Worm (Caenorhabditis elegans): ENCODE results near the gene R09D1.12.
"Not testable (repeated sequence)": the region's sequence is repeated elsewhere in the genome, so short reads cannot be mapped to it uniquely, and the experiment has no call there.

The R09D1.12 gene

ce11 chrII:9470027-9470426 is 18.0 kb upstream of the R09D1.12 start, which contains the start of gene T19H5.6:
T19H5.6 (minus strand) TSS chrII:9470221.
- TF ChIP-seq nhr-11 (tag; optimal IDR thresholded peaks at IDR 0.05) (no peak), elt-2 (tag; optimal IDR thresholded peaks at IDR 0.05) (peak; percentile 48)

- peak; percentile 17 for TF ChIP-seq nhr-20 (tag; optimal IDR thresholded peaks at IDR 0.05)
- no peak for TF ChIP-seq unc-98 (GFP tag; IDR thresholded peaks at IDR 0.05)
- TF ChIP-seq elt-2 (tag; optimal IDR thresholded peaks at IDR 0.05), result peak; percentile 95
- TF ChIP-seq ceh-88 (GFP tag; IDR thresholded peaks at IDR 0.05), result no peak
- no peak for TF ChIP-seq dpl-1 (GFP tag; optimal IDR thresholded peaks at IDR 0.05)
Observed at ce11 chrII:9468414-9468813, 16.3 kb upstream of the R09D1.12 start, which contains the start of gene chil-23. chil-23 (minus strand) TSS chrII:9468611.

ce11 chrII:9466095-9466494 is 14.0 kb upstream of the R09D1.12 start, which contains the start of gene chil-22:
chil-22 (minus strand) TSS chrII:9466195.
- TF ChIP-seq unc-98 (GFP tag; IDR thresholded peaks at IDR 0.05), result no peak
- no peak for TF ChIP-seq irx-1 (tag; optimal IDR thresholded peaks at IDR 0.05)
- TF ChIP-seq rnt-1 (tag; optimal IDR thresholded peaks at IDR 0.05), result no peak
- TF ChIP-seq nhr-90 (tag; optimal IDR thresholded peaks at IDR 0.05; ENCODE audit: poor library complexity), result no peak
- TF ChIP-seq dpl-1 (GFP tag; optimal IDR thresholded peaks at IDR 0.05), result no peak
- TF ChIP-seq nhr-77 (tag; optimal IDR thresholded peaks at IDR 0.05), result no peak
- no peak for TF ChIP-seq fkh-8 (tag; optimal IDR thresholded peaks at IDR 0.05)
- TF ChIP-seq snpc-4 (tag; optimal IDR thresholded peaks at IDR 0.05), result no peak
- no peak for TF ChIP-seq ceh-63 (GFP tag; optimal IDR thresholded peaks at IDR 0.05)

- not testable (repeated sequence) for TF ChIP-seq tlp-1 (tag; optimal IDR thresholded peaks at IDR 0.05); nhr-71 (tag; optimal IDR thresholded peaks at IDR 0.05); unc-62 (GFP tag; optimal IDR thresholded peaks at IDR 0.05)
Observed at ce11 chrII:9461881-9462280, 9.8 kb upstream of the R09D1.12 start, which contains the start of gene chil-21. chil-21 (minus strand) TSS chrII:9461981.

- TF ChIP-seq C34B4.2, pax-3, nhr-11 (tag; optimal IDR thresholded peaks at IDR 0.05): not testable (repeated sequence)
Observed at ce11 chrII:9459462-9459861, 7.4 kb upstream of the R09D1.12 start, which contains the start of gene R09D1.14. R09D1.14 (minus strand) TSS chrII:9459562.

ce11 chrII:9454304-9454703 is 2.2 kb upstream of the R09D1.12 start, which contains the start of gene chil-19:
chil-19 (minus strand) TSS chrII:9454404.
- no peak for TF ChIP-seq skn-1 (tag; optimal IDR thresholded peaks at IDR 0.05)
- TF ChIP-seq efl-1 (optimal IDR thresholded peaks at IDR 0.05), result no peak
- peak in 1 of 2 experiments; percentile 5 for TF ChIP-seq efl-1 (GFP tag; optimal IDR thresholded peaks at IDR 0.05 in 1 of 2)
- no peak for TF ChIP-seq dpl-1 (GFP tag; optimal IDR thresholded peaks at IDR 0.05)
- TF ChIP-seq ces-1 (GFP tag; optimal IDR thresholded peaks at IDR 0.05), result no peak
- no peak for TF ChIP-seq jun-1 (tag; optimal IDR thresholded peaks at IDR 0.05)

- TF ChIP-seq nhr-20 (tag; optimal IDR thresholded peaks at IDR 0.05), result peak; percentile 12
- no peak for TF ChIP-seq lsy-2 (tag; optimal IDR thresholded peaks at IDR 0.05)
- TF ChIP-seq nhr-71 (tag; optimal IDR thresholded peaks at IDR 0.05), result no peak
Observed at ce11 chrII:9447965-9448364, 4.1 kb downstream of the R09D1.12 start, which contains the start of gene chil-18. chil-18 (plus strand) TSS chrII:9448265.

ce11 chrII:9445368-9445767 is 6.7 kb downstream of the R09D1.12 start, which contains the start of gene R09D1.13:
R09D1.13 (minus strand) TSS chrII:9445468.
- TF ChIP-seq blmp-1 (tag; optimal IDR thresholded peaks at IDR 0.05) (no peak), ceh-88 (GFP tag; IDR thresholded peaks at IDR 0.05) (no peak), lin-39 (tag; optimal IDR thresholded peaks at IDR 0.05) (no peak), unc-130 (tag; optimal IDR thresholded peaks at IDR 0.05) (no peak), efl-1 (optimal IDR thresholded peaks at IDR 0.05) (no peak), efl-1 (GFP tag; optimal IDR thresholded peaks at IDR 0.05 in 1 of 2) (no peak), C34B4.2 (tag; optimal IDR thresholded peaks at IDR 0.05) (no peak), elt-2 (tag; optimal IDR thresholded peaks at IDR 0.05) (no peak), vab-15 (tag; optimal IDR thresholded peaks at IDR 0.05) (no peak), ceh-90 (tag; optimal IDR thresholded peaks at IDR 0.05) (no peak), snpc-4 (tag; optimal IDR thresholded peaks at IDR 0.05) (no peak), Y116A8C.19 (tag; optimal IDR thresholded peaks at IDR 0.05; ENCODE audit: borderline replicate concordance) (no peak), mab-9 (GFP tag; IDR thresholded peaks at IDR 0.05) (no peak), unc-86 (tag; optimal IDR thresholded peaks at IDR 0.05) (no peak)

Data from whole organism, L1 larva.